Fruit fly (Drosophila melanogaster) whole organism, prepupa: Measurements from ENCODE around the gene Ulp1.

ENCODE experiments used
- CG10669 ChIP-seq: fragments of 200-800 bp; sonication (Bioruptor generic); optimal IDR thresholded peaks from 3 replicates; lab custom pipeline; 2018; ENCODE audit warnings: missing biosample characterization, mild to moderate bottlenecking, missing genetic modification characterization, moderate library complexity
- CG11294 ChIP-seq: fragments of 200-800 bp; sonication (Bioruptor generic); IDR thresholded peaks from 2 replicates; pipeline ENCODE4 v1.3.6; 2022; ENCODE audit warnings: missing biosample characterization, missing genetic modification characterization
- CG11762 ChIP-seq: fragments of 200-800 bp; sonication (Bioruptor generic); optimal IDR thresholded peaks from 3 replicates; lab custom pipeline; 2016; ENCODE audit warnings: missing biosample characterization, missing genetic modification characterization; ENCODE audit not compliant: insufficient read depth
- CG11902 ChIP-seq: fragments of 200-800 bp; sonication (Bioruptor generic); optimal IDR thresholded peaks from 3 replicates; lab custom pipeline; 2016; ENCODE audit warnings: missing biosample characterization, missing genetic modification characterization
- CG15336 ChIP-seq: fragments of 200-800 bp; sonication (Bioruptor generic); IDR thresholded peaks from 2 replicates; pipeline ENCODE4 v1.3.6; 2022; ENCODE audit warnings: missing biosample characterization, missing genetic modification characterization
- CG3032 ChIP-seq: fragments of 200-800 bp; optimal IDR thresholded peaks from 2 replicates; lab custom pipeline; 2019; ENCODE audit warnings: missing biosample characterization, mild to moderate bottlenecking, missing genetic modification characterization, moderate library complexity
- CG31627 ChIP-seq: fragments of 200-800 bp; sonication (Bioruptor generic); optimal IDR thresholded peaks from 3 replicates; lab custom pipeline; 2016; ENCODE audit warnings: missing biosample characterization, missing genetic modification characterization
- CG3919 ChIP-seq: fragments of 200-800 bp; sonication (Bioruptor generic); optimal IDR thresholded peaks from 3 replicates; lab custom pipeline; 2016; ENCODE audit warnings: missing biosample characterization, missing genetic modification characterization
- CG4318 ChIP-seq: fragments of 200-800 bp; sonication (Bioruptor generic); optimal IDR thresholded peaks from 3 replicates; lab custom pipeline; 2017; ENCODE audit warnings: missing biosample characterization, mild to moderate bottlenecking, missing genetic modification characterization
- CG6163 ChIP-seq: fragments of 200-800 bp; sonication (Bioruptor generic); IDR thresholded peaks from 3 replicates; pipeline ENCODE4 v1.3.6; 2022; ENCODE audit warnings: missing biosample characterization, missing genetic modification characterization
- CG6276 ChIP-seq: fragments of 200-800 bp; sonication (Bioruptor generic); optimal IDR thresholded peaks from 2 replicates; lab custom pipeline; 2017; ENCODE audit warnings: missing biosample characterization, mild to moderate bottlenecking, missing genetic modification characterization
- CG6792 ChIP-seq: fragments of 200-800 bp; sonication (Bioruptor generic); optimal IDR thresholded peaks from 3 replicates; lab custom pipeline; 2016; ENCODE audit warnings: missing biosample characterization, missing genetic modification characterization
- CG7368 ChIP-seq: fragments of 200-800 bp; sonication (Bioruptor generic); optimal IDR thresholded peaks from 3 replicates; lab custom pipeline; 2016; ENCODE audit warnings: missing biosample characterization, missing genetic modification characterization
- CG8319 ChIP-seq: fragments of 200-800 bp; sonication (Bioruptor generic); optimal IDR thresholded peaks from 3 replicates; lab custom pipeline; 2016; ENCODE audit warnings: missing biosample characterization, missing genetic modification characterization
- CG8632 ChIP-seq: fragments of 200-800 bp; sonication (Bioruptor generic); optimal IDR thresholded peaks from 3 replicates; lab custom pipeline; 2016; ENCODE audit warnings: missing biosample characterization, missing genetic modification characterization
- CG9139 ChIP-seq: fragments of 200-800 bp; sonication (Bioruptor generic); optimal IDR thresholded peaks from 3 replicates; lab custom pipeline; 2017; ENCODE audit warnings: missing biosample characterization, mild to moderate bottlenecking, missing genetic modification characterization
- Eip75B ChIP-seq: fragments of 200-800 bp; sonication (Bioruptor generic); optimal IDR thresholded peaks from 3 replicates; lab custom pipeline; 2016; ENCODE audit warnings: missing biosample characterization, missing genetic modification characterization
- Eip78C ChIP-seq: fragments of 200-800 bp; sonication (Bioruptor generic); peaks from one replicate; lab custom pipeline; 2016; ENCODE audit warnings: missing biosample characterization, missing genetic modification characterization
- Eip93F ChIP-seq: fragments of 200-800 bp; sonication (Bioruptor generic); optimal IDR thresholded peaks from 2 replicates; lab custom pipeline; 2016; ENCODE audit warnings: missing biosample characterization, mild to moderate bottlenecking, missing genetic modification characterization
- Ets21C ChIP-seq: fragments of 200-800 bp; sonication (Bioruptor generic); optimal IDR thresholded peaks from 3 replicates; lab custom pipeline; 2016; ENCODE audit warnings: missing biosample characterization, missing genetic modification characterization
- Ets96B ChIP-seq: fragments of 200-800 bp; optimal IDR thresholded peaks from 2 replicates; lab custom pipeline; 2019; ENCODE audit warnings: missing biosample characterization, mild to moderate bottlenecking, missing genetic modification characterization, moderate library complexity
- Gug ChIP-seq: fragments of 200-800 bp; sonication (Bioruptor generic); IDR thresholded peaks from 2 replicates; pipeline ENCODE4 v1.3.6; 2022; ENCODE audit warnings: missing biosample characterization, missing genetic modification characterization
- Hr38 ChIP-seq: sonication (Bioruptor generic); optimal IDR thresholded peaks from 2 replicates; lab custom pipeline; 2016; ENCODE audit warnings: missing biosample characterization, missing genetic modification characterization
- Hr39 ChIP-seq: fragments of 200-800 bp; sonication (Bioruptor generic); optimal IDR thresholded peaks from 2 replicates; lab custom pipeline; 2016; ENCODE audit warnings: missing biosample characterization, missing genetic modification characterization
- Hr4 ChIP-seq: fragments of 200-800 bp; sonication (Bioruptor generic); optimal IDR thresholded peaks from 3 replicates; lab custom pipeline; 2016; ENCODE audit warnings: missing biosample characterization, missing genetic modification characterization
- Lpt ChIP-seq: fragments of 200-800 bp; sonication (Bioruptor generic); optimal IDR thresholded peaks from 3 replicates; lab custom pipeline; 2016; ENCODE audit warnings: missing biosample characterization, missing genetic modification characterization
- Met ChIP-seq: fragments of 200-800 bp; sonication (Bioruptor generic); optimal IDR thresholded peaks from 3 replicates; lab custom pipeline; 2016; ENCODE audit warnings: missing biosample characterization, missing genetic modification characterization
- OdsH ChIP-seq: fragments of 200-800 bp; sonication (Bioruptor generic); optimal IDR thresholded peaks from 3 replicates; lab custom pipeline; 2016; ENCODE audit warnings: missing biosample characterization, missing genetic modification characterization
- Sox102F ChIP-seq: fragments of 200-800 bp; sonication (Bioruptor generic); optimal IDR thresholded peaks from 2 replicates; lab custom pipeline; 2016; ENCODE audit warnings: missing biosample characterization, mild to moderate bottlenecking, missing genetic modification characterization
- Sox14 ChIP-seq: fragments of 200-800 bp; sonication (Bioruptor generic); optimal IDR thresholded peaks from 3 replicates; lab custom pipeline; 2016; ENCODE audit warnings: missing biosample characterization, missing genetic modification characterization
- Sox15 ChIP-seq: fragments of 200-800 bp; sonication (Bioruptor generic); optimal IDR thresholded peaks from 3 replicates; lab custom pipeline; 2016; ENCODE audit warnings: missing biosample characterization, missing genetic modification characterization
- achi ChIP-seq: fragments of 200-800 bp; sonication (Bioruptor generic); optimal IDR thresholded peaks from 3 replicates; lab custom pipeline; 2016; ENCODE audit warnings: missing biosample characterization, missing genetic modification characterization
- cyc ChIP-seq: fragments of 200-800 bp; sonication (Bioruptor generic); optimal IDR thresholded peaks from 3 replicates; lab custom pipeline; 2016; ENCODE audit warnings: missing biosample characterization, missing genetic modification characterization
- dsx ChIP-seq: fragments of 200-800 bp; optimal IDR thresholded peaks from 3 replicates; lab custom pipeline; 2019; ENCODE audit warnings: missing biosample characterization, mild to moderate bottlenecking, missing genetic modification characterization, moderate library complexity; ENCODE audit not compliant: poor library complexity, severe bottlenecking
- eg ChIP-seq: fragments of 200-800 bp; sonication (Bioruptor generic); IDR thresholded peaks from 3 replicates; pipeline ENCODE4 v1.3.6; 2022; ENCODE audit warnings: missing biosample characterization, missing genetic modification characterization
- fd59A ChIP-seq: fragments of 200-800 bp; sonication (Bioruptor generic); optimal IDR thresholded peaks from 2 replicates; lab custom pipeline; 2017; ENCODE audit warnings: missing biosample characterization, mild to moderate bottlenecking, missing genetic modification characterization, missing genetic modification reagents
- fkh ChIP-seq: fragments of 200-800 bp; sonication (Bioruptor generic); optimal IDR thresholded peaks from 3 replicates; lab custom pipeline; 2017; ENCODE audit warnings: missing biosample characterization, mild to moderate bottlenecking, missing genetic modification characterization, moderate library complexity
- lz ChIP-seq: fragments of 200-800 bp; sonication (Bioruptor generic); optimal IDR thresholded peaks from 3 replicates; lab custom pipeline; 2016; ENCODE audit warnings: missing biosample characterization, missing genetic modification characterization
- pdm3 ChIP-seq: fragments of 200-800 bp; sonication (Bioruptor generic); optimal IDR thresholded peaks from 3 replicates; lab custom pipeline; 2016; ENCODE audit warnings: missing biosample characterization, missing genetic modification characterization
- salr ChIP-seq, 2 experiments: fragments of 200-800 bp; sonication (Bioruptor generic); optimal IDR thresholded peaks; 3 replicates each; lab custom pipeline; 2016 to 2018; ENCODE audit warnings: missing biosample characterization in 2 of 2, missing genetic modification characterization in 2 of 2, mild to moderate bottlenecking in 1 of 2
- spab ChIP-seq: fragments of 200-800 bp; sonication (Bioruptor generic); optimal IDR thresholded peaks from 2 replicates; lab custom pipeline; 2017; ENCODE audit warnings: missing biosample characterization, mild to moderate bottlenecking, missing genetic modification characterization, missing genetic modification reagents
- ss ChIP-seq, 2 experiments: fragments of 200-800 bp; sonication (Bioruptor generic); optimal IDR thresholded peaks; 2 replicates in 1 of 2; 3 replicates in 1 of 2; lab custom pipeline; 2017 to 2018; ENCODE audit warnings: mild to moderate bottlenecking in 2 of 2, missing biosample characterization in 2 of 2, missing genetic modification characterization in 2 of 2, moderate library complexity in 1 of 2
- svp ChIP-seq: fragments of 200-800 bp; sonication (Bioruptor generic); peaks from one replicate; lab custom pipeline; 2016; ENCODE audit warnings: missing biosample characterization, missing genetic modification characterization
- topi ChIP-seq: fragments of 200-800 bp; sonication (Bioruptor generic); optimal IDR thresholded peaks from 3 replicates; lab custom pipeline; 2016; ENCODE audit warnings: missing biosample characterization, missing genetic modification characterization
- vri ChIP-seq: fragments of 200-800 bp; sonication (Bioruptor generic); optimal IDR thresholded peaks from 3 replicates; lab custom pipeline; 2016; ENCODE audit warnings: missing biosample characterization, mild to moderate bottlenecking, missing genetic modification characterization

Ulp1 gene

DNA sequence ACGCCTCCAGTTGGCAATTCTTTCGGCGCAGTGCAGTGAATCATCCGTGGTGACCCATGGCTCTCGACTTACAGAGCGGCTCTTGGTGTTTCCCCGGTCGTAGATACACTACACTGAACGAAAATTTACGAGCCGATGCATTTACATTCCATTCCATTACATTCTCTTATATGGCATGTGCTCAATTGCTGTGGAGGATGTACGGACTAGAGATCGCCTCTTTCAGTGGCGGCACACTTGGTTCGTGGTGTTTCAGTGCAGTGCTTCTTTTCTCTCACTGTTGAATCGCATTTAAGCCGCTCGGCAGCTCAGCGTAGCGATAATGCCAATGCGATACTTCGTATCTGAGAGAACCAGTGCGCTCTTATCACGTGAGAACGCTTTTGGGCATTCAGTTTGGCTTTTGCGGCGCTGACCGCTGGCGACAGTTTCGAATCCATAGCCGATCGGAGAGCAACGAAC lies 20.3 kb downstream of the Ulp1 start, which contains the start of gene Mec2 (continued):
- TF ChIP-seq CG6276 = no peak
- TF ChIP-seq CG7368 = peak; percentile 58
- TF ChIP-seq CG4318 (GFP tag; lab: Kevin White, UChicago) = peak; percentile 23
- peak; percentile 68 for TF ChIP-seq dsx
- TF ChIP-seq CG11294 (GFP tag; lab: Robert Waterston, UW) = 0 out of 2 replicates have a peak, but pooled peaks have one; percentile 26
- TF ChIP-seq Met = peak; percentile 80
- peak; percentile 85 for TF ChIP-seq Hr39 (GFP tag; lab: Kevin White, UChicago)
- peak; percentile 85 for TF ChIP-seq pdm3 (GFP tag; lab: Kevin White, UChicago)
- TF ChIP-seq Lpt (GFP tag; lab: Kevin White, UChicago) = peak; percentile 57
- TF ChIP-seq CG8632 (GFP tag; lab: Kevin White, UChicago) = peak; percentile 72
- peak; percentile 67 for TF ChIP-seq CG10669 (GFP tag; lab: Kevin White, UChicago)
- TF ChIP-seq Eip78C (GFP tag; lab: Kevin White, UChicago) = peak; percentile 91
- peak; percentile 88 for TF ChIP-seq CG31627

DNA sequence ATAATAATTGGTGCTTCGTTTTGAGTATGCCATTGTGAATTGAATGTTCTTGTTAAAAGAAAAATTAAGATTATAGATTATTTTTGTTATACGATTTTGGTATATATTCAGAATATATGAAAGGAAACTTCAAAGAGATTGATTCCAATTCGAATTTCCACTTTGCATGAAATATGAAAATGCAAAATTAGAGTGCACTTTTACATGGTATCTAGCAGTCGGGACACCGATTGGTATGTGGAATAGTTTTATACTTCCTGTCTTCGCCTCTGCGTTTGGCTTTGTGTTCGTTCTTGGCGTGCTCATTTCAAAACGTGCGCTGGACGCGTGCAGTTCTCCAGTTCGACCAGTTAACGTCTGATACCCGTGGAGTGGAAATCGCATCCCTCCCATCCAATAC lies 24.9 kb downstream of the Ulp1 start, which contains the start of gene CG33253:
Gene CG33253 (plus strand): TSS at position 301 of the 400 bp plus-strand sequence.
- TF ChIP-seq topi (GFP tag; lab: Kevin White, UChicago) (no peak), CG8632 (GFP tag; lab: Kevin White, UChicago) (no peak), CG15336 (GFP tag; lab: Robert Waterston, UW) (no peak), salr (GFP tag; optimal IDR thresholded peaks at IDR 0.05; lab: Kevin White, UChicago) (no peak), Hr39 (GFP tag; lab: Kevin White, UChicago) (no peak), achi (no peak), lz (GFP tag; lab: Kevin White, UChicago) (no peak), Lpt (GFP tag; lab: Kevin White, UChicago) (no peak), Sox15 (no peak), Hr4 (no peak)
- TF ChIP-seq, all 60 proteins: peak for 0

DNA sequence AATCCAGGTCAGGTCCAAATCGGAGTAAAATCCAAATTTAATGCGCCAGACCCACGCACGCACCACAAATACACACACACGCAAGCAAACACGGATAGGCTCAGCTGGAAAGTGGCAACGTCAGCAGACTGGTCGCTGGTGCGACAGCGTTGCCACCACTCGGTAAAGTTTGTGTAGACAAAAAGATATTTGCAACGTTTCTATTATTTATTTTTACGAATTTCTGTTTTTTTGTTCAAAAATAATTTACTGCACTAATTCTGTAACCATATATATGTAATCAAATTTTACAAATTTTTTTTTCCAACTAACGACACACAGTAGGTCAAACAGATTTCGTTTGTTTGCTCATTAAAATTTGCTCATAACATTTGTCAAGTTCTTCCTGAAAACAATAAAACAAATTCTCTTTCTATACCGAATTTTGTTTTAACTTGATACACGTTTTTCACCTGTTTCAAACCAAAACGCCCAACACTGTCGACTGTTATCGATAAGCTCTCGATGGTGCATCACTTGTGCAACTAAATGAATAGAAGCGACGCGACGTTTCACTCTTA lies 28.2 kb downstream of the Ulp1 start, which contains the start of the genes CG7556 and CG7453:
Gene CG7556 (minus strand): TSS at position 135 of the 560 bp plus-strand sequence.
Gene CG7453 (plus strand): TSS at position 478 of the 560 bp plus-strand sequence.
- peak; percentile 54 for TF ChIP-seq CG11902 (GFP tag; lab: Kevin White, UChicago)
- TF ChIP-seq OdsH = peak; percentile 78
- peak; percentile 56 to 73 for TF ChIP-seq salr (GFP tag; optimal IDR thresholded peaks at IDR 0.05; lab: Kevin White, UChicago)
- TF ChIP-seq Met = peak; percentile 84
- TF ChIP-seq fkh (GFP tag; lab: Kevin White, UChicago) = no peak
- peak; percentile 66 for TF ChIP-seq CG3032 (tag; lab: Kevin White, UChicago)
- peak; percentile 56 for TF ChIP-seq Lpt (GFP tag; lab: Kevin White, UChicago)
- TF ChIP-seq CG6163 (GFP tag; lab: Robert Waterston, UW) = peak; percentile 57; the same call in 2 of the 3 replicates
- TF ChIP-seq Sox102F (GFP tag; lab: Kevin White, UChicago) = peak; percentile 61
- peak; percentile 65 for TF ChIP-seq CG4318 (GFP tag; lab: Kevin White, UChicago)
- TF ChIP-seq pdm3 (GFP tag; lab: Kevin White, UChicago) = peak; percentile 85
- peak; percentile 68 for TF ChIP-seq CG6792 (GFP tag; lab: Kevin White, UChicago)
- no peak; the same call in 2 of the 3 replicates for TF ChIP-seq eg (GFP tag; lab: Robert Waterston, UW)
- TF ChIP-seq CG10669 (GFP tag; lab: Kevin White, UChicago) = peak; percentile 61
- TF ChIP-seq topi (GFP tag; lab: Kevin White, UChicago) = peak; percentile 81
- TF ChIP-seq ss (GFP tag; optimal IDR thresholded peaks at IDR 0.05; lab: Kevin White, UChicago) = peak in 1 of 2 experiments; percentile 54
- peak; percentile 82 for TF ChIP-seq CG31627
- TF ChIP-seq CG3919 = peak; percentile 67
- peak; percentile 79 for TF ChIP-seq achi
- peak; percentile 54 for TF ChIP-seq CG8319 (GFP tag; lab: Kevin White, UChicago)
- no peak for TF ChIP-seq CG9139 (GFP tag; lab: Kevin White, UChicago)
- TF ChIP-seq svp = peak; percentile 78
- peak; percentile 29 for TF ChIP-seq CG6276
- TF ChIP-seq Gug (GFP tag; lab: Robert Waterston, UW) = peak; percentile 56; the same call in 1 of the 2 replicates
- TF ChIP-seq Hr4 = peak; percentile 80
- peak; percentile 76 for TF ChIP-seq Ets21C (GFP tag; lab: Kevin White, UChicago)
- no peak for TF ChIP-seq Hr38
- TF ChIP-seq Ets96B = peak; percentile 54
- peak; percentile 40 for TF ChIP-seq Eip93F (GFP tag; lab: Kevin White, UChicago)
- peak; percentile 28 for TF ChIP-seq spab
- peak; percentile 64 for TF ChIP-seq CG8632 (GFP tag; lab: Kevin White, UChicago)
- peak; percentile 80 for TF ChIP-seq Sox14 (GFP tag; lab: Kevin White, UChicago)
- peak; percentile 76 for TF ChIP-seq Eip75B (GFP tag; lab: Kevin White, UChicago)
- TF ChIP-seq CG11762 = peak; percentile 40
- peak; percentile 76 for TF ChIP-seq cyc (GFP tag; lab: Kevin White, UChicago)
- TF ChIP-seq fd59A (GFP tag; lab: Kevin White, UChicago) = peak; percentile 62
- no peak for TF ChIP-seq vri
